Worm (Caenorhabditis elegans) whole organism, L1 larva: ENCODE results near the gene srh-270.

ENCODE experiments used
- Y116A8C.19 ChIP-seq: sonication (generic microtip); optimal IDR thresholded peaks from 2 replicates; lab custom pipeline; 2016; ENCODE audit warnings: missing compliant biosample characterization, missing genetic modification characterization, borderline replicate concordance
- aha-1 ChIP-seq: fragments of 150-350 bp; optimal IDR thresholded peaks from 2 replicates; lab custom pipeline; 2014; ENCODE audit warnings: missing biosample characterization, missing genetic modification characterization
- alr-1 ChIP-seq: fragments of 200-800 bp; sonication (Bioruptor generic); optimal IDR thresholded peaks from 2 replicates; lab custom pipeline; 2018; ENCODE audit warnings: borderline replicate concordance, mild to moderate bottlenecking, missing genetic modification characterization, missing compliant biosample characterization
- blmp-1 ChIP-seq: fragments of 150-350 bp; optimal IDR thresholded peaks from 2 replicates; lab custom pipeline; 2014; ENCODE audit warnings: missing biosample characterization, missing genetic modification characterization
- ceh-63 ChIP-seq: fragments of 200-800 bp; sonication (Bioruptor generic); optimal IDR thresholded peaks from 2 replicates; lab custom pipeline; 2018; ENCODE audit warnings: mild to moderate bottlenecking, missing genetic modification characterization, missing compliant biosample characterization
- ceh-88 ChIP-seq: fragments of 200-800 bp; sonication (Bioruptor generic); IDR thresholded peaks from 2 replicates; pipeline ENCODE4 v1.3.6; 2022; ENCODE audit warnings: missing genetic modification characterization, missing compliant biosample characterization
- ceh-90 ChIP-seq: sonication (generic microtip); optimal IDR thresholded peaks from 2 replicates; lab custom pipeline; 2016; ENCODE audit warnings: missing genetic modification characterization, missing compliant biosample characterization
- dpl-1 ChIP-seq, 3 experiments: fragments of 150-350 bp in 2 of 3; sonication (generic microtip) in 1 of 3; optimal IDR thresholded peaks; 2 replicates each; lab custom pipeline; 2014 to 2017; ENCODE audit warnings: missing biosample characterization in 3 of 3, missing genetic modification characterization in 3 of 3, missing genetic modification reagents in 3 of 3
- dsc-1 ChIP-seq: sonication (generic microtip); optimal IDR thresholded peaks from 2 replicates; lab custom pipeline; 2016; ENCODE audit warnings: mild to moderate bottlenecking, missing genetic modification characterization, missing compliant biosample characterization
- efl-1 ChIP-seq, 4 experiments: fragments of 150-350 bp; optimal IDR thresholded peaks in 3 of 4; peaks in 1 of 4; 1 replicate in 1 of 4; 2 replicates in 3 of 4; lab custom pipeline; 2014; ENCODE audit warnings: missing biosample characterization in 2 of 4, missing genetic modification characterization in 2 of 4, missing genetic modification reagents in 2 of 4
- efl-3 ChIP-seq: fragments of 200-800 bp; sonication (Bioruptor generic); optimal IDR thresholded peaks from 2 replicates; lab custom pipeline; 2018; ENCODE audit warnings: mild to moderate bottlenecking, missing genetic modification characterization, missing compliant biosample characterization
- egl-13 ChIP-seq: sonication (generic microtip); optimal IDR thresholded peaks from 2 replicates; lab custom pipeline; 2016; ENCODE audit warnings: missing genotype, missing genetic modification reagents, missing genetic modification characterization, missing compliant biosample characterization
- elt-3 ChIP-seq, 6 experiments: fragments of 150-350 bp in 1 of 6; sonication (generic microtip); optimal IDR thresholded peaks; 2 replicates each; lab custom pipeline; 2017 to 2018; ENCODE audit warnings: missing biosample characterization in 6 of 6, missing genetic modification characterization in 6 of 6, inconsistent platforms in 1 of 6
- fkh-10 ChIP-seq: sonication (generic microtip); optimal IDR thresholded peaks from 2 replicates; lab custom pipeline; 2017; ENCODE audit warnings: missing biosample characterization, missing genetic modification reagents, missing genetic modification characterization
- fkh-8 ChIP-seq: sonication (generic microtip); optimal IDR thresholded peaks from 2 replicates; lab custom pipeline; 2016; ENCODE audit warnings: mild to moderate bottlenecking, missing genetic modification characterization, missing compliant biosample characterization
- fos-1 ChIP-seq: fragments of 150-350 bp; optimal IDR thresholded peaks from 2 replicates; lab custom pipeline; 2014; ENCODE audit warnings: missing biosample characterization, missing genetic modification characterization
- hlh-4 ChIP-seq: sonication (generic microtip); optimal IDR thresholded peaks from 2 replicates; lab custom pipeline; 2016; ENCODE audit warnings: mild to moderate bottlenecking, missing genetic modification characterization, missing compliant biosample characterization
- hpl-2 ChIP-seq: fragments of 150-350 bp; optimal IDR thresholded peaks from 2 replicates; lab custom pipeline; 2014; ENCODE audit warnings: missing biosample characterization, missing genetic modification reagents, missing genetic modification characterization
- isw-1 ChIP-seq: fragments of 200-800 bp; sonication (Bioruptor generic); IDR thresholded peaks from 2 replicates; pipeline ENCODE4 v1.3.6; 2022; ENCODE audit warnings: missing genetic modification characterization, missing compliant biosample characterization
- jun-1 ChIP-seq: fragments of 150-350 bp; optimal IDR thresholded peaks from 2 replicates; lab custom pipeline; 2014; ENCODE audit warnings: missing biosample characterization, missing genetic modification reagents, missing genetic modification characterization
- lin-14 ChIP-seq: fragments of 200-800 bp; sonication (Bioruptor generic); optimal IDR thresholded peaks from 2 replicates; lab custom pipeline; 2018; ENCODE audit warnings: mild to moderate bottlenecking, missing genetic modification characterization, moderate library complexity, missing compliant biosample characterization
- lir-3 ChIP-seq: sonication (generic microtip); optimal IDR thresholded peaks from 2 replicates; lab custom pipeline; 2016; ENCODE audit warnings: mild to moderate bottlenecking, missing genetic modification characterization, moderate library complexity, missing compliant biosample characterization; ENCODE audit not compliant: poor library complexity
- mdl-1 ChIP-seq, 2 experiments: fragments of 150-350 bp; optimal IDR thresholded peaks; 2 replicates each; lab custom pipeline; 2014 to 2017; ENCODE audit warnings: missing biosample characterization in 2 of 2, missing genetic modification characterization in 2 of 2, inconsistent platforms in 1 of 2
- mep-1 ChIP-seq: fragments of 150-350 bp; optimal IDR thresholded peaks from 2 replicates; lab custom pipeline; 2014; ENCODE audit warnings: missing biosample characterization, missing genetic modification characterization
- nhr-20 ChIP-seq: sonication (generic microtip); optimal IDR thresholded peaks from 2 replicates; lab custom pipeline; 2016; ENCODE audit warnings: mild to moderate bottlenecking, missing genetic modification characterization, missing compliant biosample characterization
- nhr-47 ChIP-seq: sonication (generic microtip); optimal IDR thresholded peaks from 2 replicates; lab custom pipeline; 2016; ENCODE audit warnings: mild to moderate bottlenecking, missing genetic modification characterization, moderate library complexity, missing compliant biosample characterization
- nhr-90 ChIP-seq: sonication (generic microtip); optimal IDR thresholded peaks from 2 replicates; lab custom pipeline; 2016; ENCODE audit warnings: mild to moderate bottlenecking, missing genetic modification characterization, missing compliant biosample characterization; ENCODE audit not compliant: poor library complexity
- pqm-1 ChIP-seq: sonication (generic microtip); optimal IDR thresholded peaks from 3 replicates; lab custom pipeline; 2017; ENCODE audit warnings: missing biosample characterization, missing genetic modification characterization
- rnt-1 ChIP-seq: sonication (generic microtip); optimal IDR thresholded peaks from 2 replicates; lab custom pipeline; 2016; ENCODE audit warnings: mild to moderate bottlenecking, missing genetic modification characterization, moderate library complexity, missing compliant biosample characterization
- snpc-4 ChIP-seq: fragments of 150-350 bp; optimal IDR thresholded peaks from 2 replicates; lab custom pipeline; 2014; ENCODE audit warnings: missing biosample characterization, missing genetic modification characterization
- snu-23 ChIP-seq: sonication (generic microtip); optimal IDR thresholded peaks from 2 replicates; lab custom pipeline; 2016; ENCODE audit warnings: missing genetic modification characterization, missing compliant biosample characterization
- sox-4 ChIP-seq: sonication (generic microtip); optimal IDR thresholded peaks from 2 replicates; lab custom pipeline; 2016; ENCODE audit warnings: missing genetic modification characterization, missing compliant biosample characterization
- sup-37 ChIP-seq: fragments of 200-800 bp; sonication (Bioruptor generic); optimal IDR thresholded peaks from 2 replicates; lab custom pipeline; 2018; ENCODE audit warnings: mild to moderate bottlenecking, missing genetic modification characterization, missing compliant biosample characterization
- swsn-7 ChIP-seq: sonication (generic microtip); optimal IDR thresholded peaks from 2 replicates; lab custom pipeline; 2016; ENCODE audit warnings: missing genetic modification characterization, missing compliant biosample characterization
- tbx-2 ChIP-seq: sonication (generic microtip); optimal IDR thresholded peaks from 2 replicates; lab custom pipeline; 2016; ENCODE audit warnings: missing genetic modification characterization, missing compliant biosample characterization
- tlp-1 ChIP-seq: fragments of 150-350 bp; optimal IDR thresholded peaks from 2 replicates; lab custom pipeline; 2014; ENCODE audit warnings: missing biosample characterization, missing genetic modification characterization
- unc-98 ChIP-seq: fragments of 200-800 bp; sonication (Bioruptor generic); IDR thresholded peaks from 2 replicates; pipeline ENCODE4 v1.3.6; 2022; ENCODE audit warnings: missing genetic modification characterization, missing compliant biosample characterization
- vab-15 ChIP-seq: sonication (generic microtip); optimal IDR thresholded peaks from 2 replicates; lab custom pipeline; 2017; ENCODE audit warnings: missing genotype, mild to moderate bottlenecking, missing genetic modification characterization, missing compliant biosample characterization
- xbp-1 ChIP-seq: sonication (generic microtip); optimal IDR thresholded peaks from 2 replicates; lab custom pipeline; 2016; ENCODE audit warnings: missing genetic modification characterization, missing compliant biosample characterization
- zag-1 ChIP-seq: fragments of 150-350 bp; optimal IDR thresholded peaks from 2 replicates; lab custom pipeline; 2014; ENCODE audit warnings: missing biosample characterization, missing genetic modification characterization

Gene srh-270

ce11 chrV:2845771-2846170, 15.6 kb downstream of the srh-270 start, which contains the start of gene srj-44:
srj-44 (minus strand) TSS chrV:2845871.
- no peak for TF ChIP-seq nhr-20 (tag; lab: Kevin White, UChicago)
- no peak for TF ChIP-seq efl-1 (optimal IDR thresholded peaks at IDR 0.05; lab: Kevin White, UChicago)
- TF ChIP-seq efl-1 (GFP tag; optimal IDR thresholded peaks at IDR 0.05 in 1 of 2; lab: Kevin White, UChicago): peak in 1 of 2 experiments; percentile 29
- TF ChIP-seq blmp-1 (tag; lab: Kevin White, UChicago): no peak
- no peak for TF ChIP-seq tbx-2 (tag; lab: Kevin White, UChicago)

ce11 chrV:2836501-2836900, 24.9 kb downstream of the srh-270 start, which contains the start of gene srj-45:
srj-45 (minus strand) TSS chrV:2836601.
- no peak for TF ChIP-seq snu-23 (GFP tag; lab: Kevin White, UChicago)
- no peak for TF ChIP-seq egl-13 (tag; lab: Kevin White, UChicago)
- TF ChIP-seq lir-3: no peak
- no peak for TF ChIP-seq dpl-1 (GFP tag; optimal IDR thresholded peaks at IDR 0.05; lab: Kevin White, UChicago)
- TF ChIP-seq fkh-10 (GFP tag; lab: Kevin White, UChicago): no peak

- TF ChIP-seq aha-1 (tag; lab: Kevin White, UChicago) (no peak), snpc-4 (tag; lab: Kevin White, UChicago) (no peak), tlp-1 (tag; lab: Kevin White, UChicago) (no peak), ceh-90 (tag; lab: Kevin White, UChicago) (no peak), fos-1 (tag; lab: Kevin White, UChicago) (no peak), lin-14 (no peak), blmp-1 (tag; lab: Kevin White, UChicago) (no peak), fkh-8 (tag; lab: Kevin White, UChicago) (no peak), sup-37 (GFP tag; lab: Kevin White, UChicago) (no peak), dsc-1 (tag; lab: Kevin White, UChicago) (no peak), mdl-1 (tag; optimal IDR thresholded peaks at IDR 0.05; lab: Kevin White, UChicago) (no peak), isw-1 (GFP tag; lab: Robert Waterston, UW) (no peak), xbp-1 (tag; lab: Kevin White, UChicago) (no peak), jun-1 (no peak), hlh-4 (tag; lab: Kevin White, UChicago) (no peak), Y116A8C.19 (no peak), mep-1 (tag; lab: Kevin White, UChicago) (no peak)
Measured at ce11 chrV:2832666-2833065, 28.7 kb downstream of the srh-270 start, which contains the start of gene srj-50. srj-50 (plus strand) TSS chrV:2832966.

- TF ChIP-seq sox-4 (no peak), rnt-1 (no peak), mdl-1 (tag; optimal IDR thresholded peaks at IDR 0.05; lab: Kevin White, UChicago) (no peak), efl-3 (no peak), nhr-90 (tag; lab: Kevin White, UChicago) (no peak), pqm-1 (tag; lab: Kevin White, UChicago) (no peak)
Measured at ce11 chrV:2830817-2831216, 30.6 kb downstream of the srh-270 start, which contains the start of gene srw-2. srw-2 (plus strand) TSS chrV:2830878.

ce11 chrV:2826815-2827214, 34.6 kb downstream of the srh-270 start, which contains the start of gene T03D3.5:
T03D3.5 (minus strand) TSS chrV:2826835.
- TF ChIP-seq efl-1 (optimal IDR thresholded peaks at IDR 0.05; lab: Kevin White, UChicago) (peak; percentile 61 to 65), efl-1 (GFP tag; optimal IDR thresholded peaks at IDR 0.05 in 1 of 2; lab: Kevin White, UChicago) (peak in 1 of 2 experiments; percentile 92), dpl-1 (GFP tag; optimal IDR thresholded peaks at IDR 0.05; lab: Kevin White, UChicago) (peak in 2 of 3 experiments; percentile 19 to 20), vab-15 (tag; lab: Kevin White, UChicago) (no peak)

ce11 chrV:2825978-2826377, 35.4 kb downstream of the srh-270 start:
- TF ChIP-seq ceh-63 (GFP tag; lab: Kevin White, UChicago) (no peak), alr-1 (tag; lab: Kevin White, UChicago) (no peak), nhr-47 (tag; lab: Kevin White, UChicago) (no peak), zag-1 (tag; lab: Kevin White, UChicago) (no peak), unc-98 (no peak), snu-23 (GFP tag; lab: Kevin White, UChicago) (no peak), mdl-1 (tag; optimal IDR thresholded peaks at IDR 0.05; lab: Kevin White, UChicago) (no peak), swsn-7 (tag; lab: Kevin White, UChicago) (no peak), ceh-88 (GFP tag; lab: Robert Waterston, UW) (no peak), lin-14 (no peak), hpl-2 (no peak), elt-3 (tag; optimal IDR thresholded peaks at IDR 0.05; lab: Kevin White, UChicago) (no peak), fos-1 (tag; lab: Kevin White, UChicago) (no peak), isw-1 (GFP tag; lab: Robert Waterston, UW) (no peak), efl-3 (no peak), vab-15 (tag; lab: Kevin White, UChicago) (no peak)
